Worm (Caenorhabditis elegans) whole organism, L4/young adult: ENCODE measurements around the gene srz-100.

ENCODE experiments used
- W03F9.2 ChIP-seq: fragments of 150-350 bp; optimal IDR thresholded peaks from 2 replicates; lab custom pipeline; 2014; ENCODE audit warnings: missing biosample characterization, missing genetic modification characterization
- dao-5 ChIP-seq: sonication (generic microtip); optimal IDR thresholded peaks from 2 replicates; lab custom pipeline; 2016; ENCODE audit warnings: missing genotype, missing genetic modification characterization, moderate library complexity, missing compliant biosample characterization
- him-1 ChIP-seq: sonication (generic microtip); optimal IDR thresholded peaks from 2 replicates; lab custom pipeline; 2016; ENCODE audit warnings: missing genotype, missing genetic modification reagents, missing genetic modification characterization, missing compliant biosample characterization

- TF ChIP-seq dao-5: no peak
- no peak for TF ChIP-seq him-1 (tag; lab: Kevin White, UChicago)
- TF ChIP-seq W03F9.2 (tag; lab: Kevin White, UChicago): no peak
These were observed 3.8 kb downstream of the srz-100 start, which contains the start of the genes clec-38 and clec-34 for ce11 chrV:16735518-16735917.
